Worm (Caenorhabditis elegans) whole organism, L1 larva: Measurements from ENCODE around the gene rpl-32.

ENCODE experiments used
- C04F5.9 ChIP-seq: sonication (generic microtip); optimal IDR thresholded peaks from 2 replicates; lab custom pipeline; 2016; ENCODE audit warnings: missing genetic modification characterization, missing compliant biosample characterization
- C34B4.2 ChIP-seq: sonication (generic microtip); optimal IDR thresholded peaks from 2 replicates; lab custom pipeline; 2017; ENCODE audit warnings: mild to moderate bottlenecking, missing genetic modification characterization, missing compliant biosample characterization
- ama-1 ChIP-seq: fragments of 150-350 bp; optimal IDR thresholded peaks from 2 replicates; lab custom pipeline; 2014
- ceh-63 ChIP-seq: fragments of 200-800 bp; sonication (Bioruptor generic); optimal IDR thresholded peaks from 2 replicates; lab custom pipeline; 2018; ENCODE audit warnings: mild to moderate bottlenecking, missing genetic modification characterization, missing compliant biosample characterization
- dsc-1 ChIP-seq: sonication (generic microtip); optimal IDR thresholded peaks from 2 replicates; lab custom pipeline; 2016; ENCODE audit warnings: mild to moderate bottlenecking, missing genetic modification characterization, missing compliant biosample characterization
- efl-1 ChIP-seq, 4 experiments: fragments of 150-350 bp; optimal IDR thresholded peaks in 3 of 4; peaks in 1 of 4; 1 replicate in 1 of 4; 2 replicates in 3 of 4; lab custom pipeline; 2014; ENCODE audit warnings: missing biosample characterization in 2 of 4, missing genetic modification characterization in 2 of 4, missing genetic modification reagents in 2 of 4
- efl-3 ChIP-seq: fragments of 200-800 bp; sonication (Bioruptor generic); optimal IDR thresholded peaks from 2 replicates; lab custom pipeline; 2018; ENCODE audit warnings: mild to moderate bottlenecking, missing genetic modification characterization, missing compliant biosample characterization
- elt-3 ChIP-seq, 6 experiments: fragments of 150-350 bp in 1 of 6; sonication (generic microtip); optimal IDR thresholded peaks; 2 replicates each; lab custom pipeline; 2017 to 2018; ENCODE audit warnings: missing biosample characterization in 6 of 6, missing genetic modification characterization in 6 of 6, inconsistent platforms in 1 of 6
- fkh-10 ChIP-seq: sonication (generic microtip); optimal IDR thresholded peaks from 2 replicates; lab custom pipeline; 2017; ENCODE audit warnings: missing biosample characterization, missing genetic modification reagents, missing genetic modification characterization
- hlh-4 ChIP-seq: sonication (generic microtip); optimal IDR thresholded peaks from 2 replicates; lab custom pipeline; 2016; ENCODE audit warnings: mild to moderate bottlenecking, missing genetic modification characterization, missing compliant biosample characterization
- lin-15B ChIP-seq: fragments of 150-350 bp; sonication (generic microtip); optimal IDR thresholded peaks from 3 replicates; lab custom pipeline; 2014; ENCODE audit warnings: missing biosample characterization, missing genetic modification characterization
- nhr-90 ChIP-seq: sonication (generic microtip); optimal IDR thresholded peaks from 2 replicates; lab custom pipeline; 2016; ENCODE audit warnings: mild to moderate bottlenecking, missing genetic modification characterization, missing compliant biosample characterization; ENCODE audit not compliant: poor library complexity
- rnt-1 ChIP-seq: sonication (generic microtip); optimal IDR thresholded peaks from 2 replicates; lab custom pipeline; 2016; ENCODE audit warnings: mild to moderate bottlenecking, missing genetic modification characterization, moderate library complexity, missing compliant biosample characterization
- snpc-4 ChIP-seq: fragments of 150-350 bp; optimal IDR thresholded peaks from 2 replicates; lab custom pipeline; 2014; ENCODE audit warnings: missing biosample characterization, missing genetic modification characterization
- swsn-7 ChIP-seq: sonication (generic microtip); optimal IDR thresholded peaks from 2 replicates; lab custom pipeline; 2016; ENCODE audit warnings: missing genetic modification characterization, missing compliant biosample characterization

rpl-32 gene

DNA sequence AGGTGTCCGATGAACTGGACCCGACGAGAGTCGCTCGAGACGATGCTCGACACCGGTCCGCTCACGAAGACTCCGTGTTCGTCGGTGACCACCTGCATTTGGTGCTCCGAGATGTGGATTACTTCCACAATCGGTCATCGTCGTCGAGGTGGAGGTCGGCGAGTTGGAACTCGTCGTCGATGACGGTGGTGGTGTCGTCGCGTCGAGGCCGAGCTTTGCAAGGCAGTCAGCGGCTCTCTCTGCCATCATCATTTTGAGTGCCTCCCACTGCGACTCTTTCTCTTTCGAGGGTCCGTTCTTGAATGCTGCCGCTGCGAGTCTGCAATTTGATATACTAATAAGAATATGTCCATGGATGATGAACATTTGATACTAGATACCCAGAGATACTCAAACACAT, 49.1 kb downstream of the rpl-32 start:
- TF ChIP-seq dsc-1 (no peak), ama-1 (no peak), rnt-1 (tag; lab: Kevin White, UChicago) (no peak), lin-15B (tag; lab: Kevin White, UChicago) (no peak), snpc-4 (tag; lab: Kevin White, UChicago) (no peak), efl-1 (optimal IDR thresholded peaks at IDR 0.05; lab: Kevin White, UChicago) (no peak), efl-1 (GFP tag; optimal IDR thresholded peaks at IDR 0.05 in 1 of 2; lab: Kevin White, UChicago) (no peak), fkh-10 (no peak), C34B4.2 (no peak), swsn-7 (tag; lab: Kevin White, UChicago) (no peak), nhr-90 (tag; lab: Kevin White, UChicago) (no peak), hlh-4 (tag; lab: Kevin White, UChicago) (no peak), C04F5.9 (tag; lab: Kevin White, UChicago) (no peak), efl-3 (GFP tag; lab: Kevin White, UChicago) (no peak), ceh-63 (no peak), elt-3 (tag; optimal IDR thresholded peaks at IDR 0.05; lab: Kevin White, UChicago) (no peak)
